Worm (Caenorhabditis elegans) whole organism, mixed stage, embryonic: ENCODE data around the gene srh-131.

ENCODE experiments used
- M03D4.4 ChIP-seq: sonication (generic microtip); optimal IDR thresholded peaks from 2 replicates; lab custom pipeline; 2017; ENCODE audit warnings: mild to moderate bottlenecking, missing genetic modification characterization, missing compliant biosample characterization
- bed-3 ChIP-seq: fragments of 200-800 bp; sonication (Bioruptor generic); optimal IDR thresholded peaks from 3 replicates; lab custom pipeline; 2018; ENCODE audit warnings: mild to moderate bottlenecking, missing genetic modification characterization, moderate library complexity, missing compliant biosample characterization
- ceh-43 ChIP-seq: fragments of 200-800 bp; sonication (Bioruptor generic); optimal IDR thresholded peaks from 2 replicates; lab custom pipeline; 2018; ENCODE audit warnings: mild to moderate bottlenecking, missing genetic modification characterization, moderate library complexity, missing compliant biosample characterization
- ceh-83 ChIP-seq: fragments of 200-800 bp; sonication (Bioruptor generic); optimal IDR thresholded peaks from 2 replicates; lab custom pipeline; 2018; ENCODE audit warnings: mild to moderate bottlenecking, missing genetic modification characterization, missing compliant biosample characterization
- ces-1 ChIP-seq: fragments of 150-350 bp; optimal IDR thresholded peaks from 2 replicates; lab custom pipeline; 2014; ENCODE audit warnings: missing biosample characterization, missing genetic modification reagents, missing genetic modification characterization
- cnd-1 ChIP-seq: fragments of 200-800 bp; sonication (Bioruptor generic); optimal IDR thresholded peaks from 2 replicates; lab custom pipeline; 2018; ENCODE audit warnings: mild to moderate bottlenecking, missing genetic modification characterization, missing compliant biosample characterization
- elt-1 ChIP-seq: sonication (generic microtip); optimal IDR thresholded peaks from 2 replicates; lab custom pipeline; 2017; ENCODE audit warnings: missing genetic modification characterization, mild to moderate bottlenecking, missing compliant biosample characterization, antibody characterized with exemption, moderate library complexity, borderline replicate concordance; ENCODE audit not compliant: insufficient read depth
- elt-3 ChIP-seq: fragments of 150-350 bp; optimal IDR thresholded peaks from 2 replicates; lab custom pipeline; 2014; ENCODE audit warnings: missing biosample characterization, missing genetic modification characterization
- flh-1 ChIP-seq: fragments of 200-800 bp; sonication (Bioruptor generic); optimal IDR thresholded peaks from 2 replicates; lab custom pipeline; 2018; ENCODE audit warnings: mild to moderate bottlenecking, missing genetic modification characterization, moderate library complexity, missing compliant biosample characterization
- ham-2 ChIP-seq: fragments of 200-800 bp; sonication (Bioruptor generic); optimal IDR thresholded peaks from 2 replicates; lab custom pipeline; 2018; ENCODE audit warnings: mild to moderate bottlenecking, missing genetic modification characterization, missing compliant biosample characterization
- hlh-1 ChIP-seq: fragments of 150-350 bp; optimal IDR thresholded peaks from 2 replicates; lab custom pipeline; 2014; ENCODE audit warnings: missing biosample characterization, missing genetic modification reagents, missing genetic modification characterization
- lin-13 ChIP-seq: fragments of 150-350 bp; optimal IDR thresholded peaks from 2 replicates; lab custom pipeline; 2014; ENCODE audit warnings: missing biosample characterization, missing genetic modification characterization
- lsy-2 ChIP-seq: fragments of 150-350 bp; optimal IDR thresholded peaks from 2 replicates; lab custom pipeline; 2014; ENCODE audit warnings: missing biosample characterization, missing genetic modification characterization
- mab-5 ChIP-seq: fragments of 150-350 bp; optimal IDR thresholded peaks from 2 replicates; lab custom pipeline; 2014; ENCODE audit warnings: missing biosample characterization, missing genetic modification characterization
- mep-1 ChIP-seq: fragments of 150-350 bp; optimal IDR thresholded peaks from 2 replicates; lab custom pipeline; 2017; ENCODE audit warnings: missing biosample characterization, missing genetic modification reagents, missing genetic modification characterization, inconsistent platforms
- mls-2 ChIP-seq: sonication (generic microtip); optimal IDR thresholded peaks from 2 replicates; lab custom pipeline; 2016; ENCODE audit warnings: mild to moderate bottlenecking, missing genetic modification characterization, moderate library complexity, missing compliant biosample characterization
- nhr-12 ChIP-seq: fragments of 150-350 bp; optimal IDR thresholded peaks from 2 replicates; lab custom pipeline; 2014; ENCODE audit warnings: missing biosample characterization, missing genetic modification characterization
- nhr-2 ChIP-seq: fragments of 150-350 bp; optimal IDR thresholded peaks from 2 replicates; lab custom pipeline; 2014; ENCODE audit warnings: missing biosample characterization, missing genetic modification characterization
- nhr-237 ChIP-seq: fragments of 150-350 bp; optimal IDR thresholded peaks from 2 replicates; lab custom pipeline; 2014; ENCODE audit warnings: missing biosample characterization, missing genetic modification characterization
- nhr-28 ChIP-seq: fragments of 150-350 bp; optimal IDR thresholded peaks from 2 replicates; lab custom pipeline; 2014; ENCODE audit warnings: missing biosample characterization, missing genetic modification characterization
- nhr-76 ChIP-seq: sonication (generic microtip); optimal IDR thresholded peaks from 2 replicates; lab custom pipeline; 2017; ENCODE audit warnings: missing biosample characterization, missing genetic modification characterization
- pha-4 ChIP-seq: fragments of 150-350 bp; optimal IDR thresholded peaks from 2 replicates; lab custom pipeline; 2018; ENCODE audit warnings: missing biosample characterization, missing genetic modification reagents, missing genetic modification characterization
- sem-2 ChIP-seq: fragments of 200-800 bp; sonication (Bioruptor generic); optimal IDR thresholded peaks from 2 replicates; lab custom pipeline; 2018; ENCODE audit warnings: mild to moderate bottlenecking, missing genetic modification characterization, missing compliant biosample characterization
- sptf-1 ChIP-seq: sonication (generic microtip); optimal IDR thresholded peaks from 2 replicates; lab custom pipeline; 2017; ENCODE audit warnings: mild to moderate bottlenecking, missing genetic modification characterization, moderate library complexity, missing compliant biosample characterization
- tbx-8 ChIP-seq: fragments of 200-800 bp; sonication (Bioruptor generic); optimal IDR thresholded peaks from 2 replicates; lab custom pipeline; 2018; ENCODE audit warnings: mild to moderate bottlenecking, missing genetic modification characterization, moderate library complexity, missing compliant biosample characterization
- unc-120 ChIP-seq: sonication (generic microtip); optimal IDR thresholded peaks from 2 replicates; lab custom pipeline; 2017; ENCODE audit warnings: missing genetic modification characterization, missing compliant biosample characterization; ENCODE audit not compliant: poor library complexity, severe bottlenecking
- unc-39 ChIP-seq: fragments of 150-350 bp; optimal IDR thresholded peaks from 2 replicates; lab custom pipeline; 2014; ENCODE audit warnings: missing biosample characterization, missing genetic modification characterization
- unc-62 ChIP-seq: fragments of 150-350 bp; optimal IDR thresholded peaks from 2 replicates; lab custom pipeline; 2014; ENCODE audit warnings: missing biosample characterization, missing genetic modification reagents, missing genetic modification characterization
- zip-8 ChIP-seq: fragments of 150-350 bp; optimal IDR thresholded peaks from 2 replicates; lab custom pipeline; 2014; ENCODE audit warnings: missing biosample characterization, missing genetic modification characterization
- ztf-11 ChIP-seq: fragments of 150-350 bp; optimal IDR thresholded peaks from 2 replicates; lab custom pipeline; 2014; ENCODE audit warnings: missing biosample characterization, missing genetic modification characterization

Gene srh-131

ce11 chrV:16966636-16967035 is 38.7 kb upstream of the srh-131 start, which contains the start of gene fbxa-90:
fbxa-90 (plus strand) TSS chrV:16966814.
- no peak for TF ChIP-seq lin-13 (tag; lab: Kevin White, UChicago)
- TF ChIP-seq unc-62 (GFP tag; lab: Kevin White, UChicago) = no peak
- TF ChIP-seq cnd-1 = no peak
- TF ChIP-seq ceh-43 (GFP tag; lab: Kevin White, UChicago) = no peak
- TF ChIP-seq sem-2 (GFP tag; lab: Kevin White, UChicago) = no peak
- TF ChIP-seq elt-1 (tag; lab: Kevin White, UChicago) = no peak
- TF ChIP-seq nhr-76 (tag; lab: Kevin White, UChicago) = no peak
- TF ChIP-seq mab-5 (tag; lab: Kevin White, UChicago) = no peak
- no peak for TF ChIP-seq hlh-1 (tag; lab: Kevin White, UChicago)
- TF ChIP-seq ham-2 (GFP tag; lab: Kevin White, UChicago) = no peak
- no peak for TF ChIP-seq nhr-237 (tag; lab: Kevin White, UChicago)
- TF ChIP-seq unc-120 (tag; lab: Kevin White, UChicago) = no peak
- no peak for TF ChIP-seq ztf-11
- TF ChIP-seq nhr-2 (tag; lab: Kevin White, UChicago) = no peak
- TF ChIP-seq mep-1 (tag; lab: Kevin White, UChicago) = no peak
- TF ChIP-seq bed-3 (GFP tag; lab: Kevin White, UChicago) = no peak
- no peak for TF ChIP-seq zip-8 (tag; lab: Kevin White, UChicago)
- no peak for TF ChIP-seq mls-2 (tag; lab: Kevin White, UChicago)
- TF ChIP-seq ces-1 (GFP tag; lab: Kevin White, UChicago) = no peak

ce11 chrV:16972134-16972533 is 33.2 kb upstream of the srh-131 start, which contains the start of gene srh-119:
srh-119 (plus strand) TSS chrV:16972434.
- TF ChIP-seq nhr-76 (tag; lab: Kevin White, UChicago) (no peak), ztf-11 (no peak), elt-3 (no peak)

ce11 chrV:16973338-16973737 is 32.0 kb upstream of the srh-131 start:
- TF ChIP-seq unc-62 (GFP tag; lab: Kevin White, UChicago) = no peak
- no peak for TF ChIP-seq M03D4.4 (tag; lab: Kevin White, UChicago)
- TF ChIP-seq sptf-1 (tag; lab: Kevin White, UChicago) = no peak
- TF ChIP-seq cnd-1 = no peak
- no peak for TF ChIP-seq zip-8 (tag; lab: Kevin White, UChicago)
- TF ChIP-seq hlh-1 (tag; lab: Kevin White, UChicago) = no peak
- no peak for TF ChIP-seq nhr-237 (tag; lab: Kevin White, UChicago)
- TF ChIP-seq sem-2 (GFP tag; lab: Kevin White, UChicago) = no peak
- no peak for TF ChIP-seq bed-3 (GFP tag; lab: Kevin White, UChicago)
- TF ChIP-seq lsy-2 (tag; lab: Kevin White, UChicago) = no peak
- TF ChIP-seq flh-1 = no peak
- TF ChIP-seq nhr-28 (tag; lab: Kevin White, UChicago) = no peak
- TF ChIP-seq nhr-2 (tag; lab: Kevin White, UChicago) = no peak

- TF ChIP-seq hlh-1 (tag; lab: Kevin White, UChicago) = no peak
- TF ChIP-seq ztf-11 = no peak
- no peak for TF ChIP-seq lsy-2 (tag; lab: Kevin White, UChicago)
- TF ChIP-seq ceh-83 = no peak
- TF ChIP-seq nhr-2 (tag; lab: Kevin White, UChicago) = no peak
- TF ChIP-seq mab-5 (tag; lab: Kevin White, UChicago) = no peak
- no peak for TF ChIP-seq unc-62 (GFP tag; lab: Kevin White, UChicago)
- TF ChIP-seq mls-2 (tag; lab: Kevin White, UChicago) = no peak
- TF ChIP-seq flh-1 = no peak
- TF ChIP-seq tbx-8 (GFP tag; lab: Kevin White, UChicago) = no peak
- no peak for TF ChIP-seq sptf-1 (tag; lab: Kevin White, UChicago)
- no peak for TF ChIP-seq ces-1 (GFP tag; lab: Kevin White, UChicago)
Measured at ce11 chrV:16974919-16975318, 30.4 kb upstream of the srh-131 start, which contains the start of gene srx-54. srx-54 (plus strand) TSS chrV:16975219.

- no peak for TF ChIP-seq nhr-12
- TF ChIP-seq flh-1 = no peak
- TF ChIP-seq pha-4 = no peak
- TF ChIP-seq elt-3 = no peak
- no peak for TF ChIP-seq nhr-237 (tag; lab: Kevin White, UChicago)
- TF ChIP-seq unc-39 = no peak
- no peak for TF ChIP-seq ham-2 (GFP tag; lab: Kevin White, UChicago)
- TF ChIP-seq mep-1 (tag; lab: Kevin White, UChicago) = no peak
- TF ChIP-seq lin-13 (tag; lab: Kevin White, UChicago) = no peak
- no peak for TF ChIP-seq cnd-1
- no peak for TF ChIP-seq zip-8 (tag; lab: Kevin White, UChicago)
- no peak for TF ChIP-seq ces-1 (GFP tag; lab: Kevin White, UChicago)
- no peak for TF ChIP-seq unc-62 (GFP tag; lab: Kevin White, UChicago)
- TF ChIP-seq elt-1 (tag; lab: Kevin White, UChicago) = no peak
Measured at ce11 chrV:16980368-16980767, 24.9 kb upstream of the srh-131 start, which contains the start of gene srz-54. srz-54 (plus strand) TSS chrV:16980668.
